Fruit fly (Drosophila melanogaster) whole organism, prepupa: ENCODE measurements around the gene Vps26.

ENCODE experiments used
- CG10631 ChIP-seq: fragments of 200-800 bp; sonication (Bioruptor generic); optimal IDR thresholded peaks from 2 replicates; lab custom pipeline; 2016; ENCODE audit warnings: missing biosample characterization, missing genetic modification characterization
- CG10669 ChIP-seq: fragments of 200-800 bp; sonication (Bioruptor generic); optimal IDR thresholded peaks from 3 replicates; lab custom pipeline; 2018; ENCODE audit warnings: missing biosample characterization, mild to moderate bottlenecking, missing genetic modification characterization, moderate library complexity
- CG11294 ChIP-seq: fragments of 200-800 bp; sonication (Bioruptor generic); IDR thresholded peaks from 2 replicates; pipeline ENCODE4 v1.3.6; 2022; ENCODE audit warnings: missing biosample characterization, missing genetic modification characterization
- CG11762 ChIP-seq: fragments of 200-800 bp; sonication (Bioruptor generic); optimal IDR thresholded peaks from 3 replicates; lab custom pipeline; 2016; ENCODE audit warnings: missing biosample characterization, missing genetic modification characterization; ENCODE audit not compliant: insufficient read depth
- CG1621 ChIP-seq: fragments of 200-800 bp; sonication (Bioruptor generic); optimal IDR thresholded peaks from 3 replicates; lab custom pipeline; 2018; ENCODE audit warnings: missing biosample characterization, mild to moderate bottlenecking, missing genetic modification characterization
- CG16779 ChIP-seq: fragments of 200-800 bp; sonication (Bioruptor generic); optimal IDR thresholded peaks from 3 replicates; lab custom pipeline; 2017; ENCODE audit warnings: missing biosample characterization, mild to moderate bottlenecking, missing genetic modification characterization
- CG3032 ChIP-seq: fragments of 200-800 bp; optimal IDR thresholded peaks from 2 replicates; lab custom pipeline; 2019; ENCODE audit warnings: missing biosample characterization, mild to moderate bottlenecking, missing genetic modification characterization, moderate library complexity
- CG31627 ChIP-seq: fragments of 200-800 bp; sonication (Bioruptor generic); optimal IDR thresholded peaks from 3 replicates; lab custom pipeline; 2016; ENCODE audit warnings: missing biosample characterization, missing genetic modification characterization
- CG32006 ChIP-seq: fragments of 200-800 bp; sonication (Bioruptor generic); optimal IDR thresholded peaks from 3 replicates; lab custom pipeline; 2017; ENCODE audit warnings: missing biosample characterization, mild to moderate bottlenecking, missing genetic modification characterization
- CG34406 ChIP-seq: fragments of 200-800 bp; sonication (Bioruptor generic); optimal IDR thresholded peaks from 3 replicates; lab custom pipeline; 2016; ENCODE audit warnings: missing biosample characterization, missing genetic modification characterization
- CG4318 ChIP-seq: fragments of 200-800 bp; sonication (Bioruptor generic); optimal IDR thresholded peaks from 3 replicates; lab custom pipeline; 2017; ENCODE audit warnings: missing biosample characterization, mild to moderate bottlenecking, missing genetic modification characterization
- CG6163 ChIP-seq: fragments of 200-800 bp; sonication (Bioruptor generic); IDR thresholded peaks from 3 replicates; pipeline ENCODE4 v1.3.6; 2022; ENCODE audit warnings: missing biosample characterization, missing genetic modification characterization
- CG6276 ChIP-seq: fragments of 200-800 bp; sonication (Bioruptor generic); optimal IDR thresholded peaks from 2 replicates; lab custom pipeline; 2017; ENCODE audit warnings: missing biosample characterization, mild to moderate bottlenecking, missing genetic modification characterization
- CG6792 ChIP-seq: fragments of 200-800 bp; sonication (Bioruptor generic); optimal IDR thresholded peaks from 3 replicates; lab custom pipeline; 2016; ENCODE audit warnings: missing biosample characterization, missing genetic modification characterization
- CG6808 ChIP-seq: fragments of 200-800 bp; sonication (Bioruptor generic); optimal IDR thresholded peaks from 3 replicates; lab custom pipeline; 2017; ENCODE audit warnings: missing biosample characterization, missing genetic modification characterization, mild to moderate bottlenecking, moderate library complexity, missing genetic modification reagents
- CG6854 ChIP-seq: fragments of 200-800 bp; sonication (Bioruptor generic); optimal IDR thresholded peaks from 2 replicates; lab custom pipeline; 2017; ENCODE audit warnings: missing biosample characterization, mild to moderate bottlenecking, missing genetic modification characterization
- CG7368 ChIP-seq: fragments of 200-800 bp; sonication (Bioruptor generic); optimal IDR thresholded peaks from 3 replicates; lab custom pipeline; 2016; ENCODE audit warnings: missing biosample characterization, missing genetic modification characterization
- CG8119 ChIP-seq: fragments of 200-800 bp; sonication (Bioruptor generic); IDR thresholded peaks from 3 replicates; pipeline ENCODE4 v1.3.6; 2022; ENCODE audit warnings: missing biosample characterization, missing genetic modification characterization
- CG8632 ChIP-seq: fragments of 200-800 bp; sonication (Bioruptor generic); optimal IDR thresholded peaks from 3 replicates; lab custom pipeline; 2016; ENCODE audit warnings: missing biosample characterization, missing genetic modification characterization
- CG9139 ChIP-seq: fragments of 200-800 bp; sonication (Bioruptor generic); optimal IDR thresholded peaks from 3 replicates; lab custom pipeline; 2017; ENCODE audit warnings: missing biosample characterization, mild to moderate bottlenecking, missing genetic modification characterization
- Eip75B ChIP-seq: fragments of 200-800 bp; sonication (Bioruptor generic); optimal IDR thresholded peaks from 3 replicates; lab custom pipeline; 2016; ENCODE audit warnings: missing biosample characterization, missing genetic modification characterization
- Eip78C ChIP-seq: fragments of 200-800 bp; sonication (Bioruptor generic); peaks from one replicate; lab custom pipeline; 2016; ENCODE audit warnings: missing biosample characterization, missing genetic modification characterization
- Eip93F ChIP-seq: fragments of 200-800 bp; sonication (Bioruptor generic); optimal IDR thresholded peaks from 2 replicates; lab custom pipeline; 2016; ENCODE audit warnings: missing biosample characterization, mild to moderate bottlenecking, missing genetic modification characterization
- Ets21C ChIP-seq: fragments of 200-800 bp; sonication (Bioruptor generic); optimal IDR thresholded peaks from 3 replicates; lab custom pipeline; 2016; ENCODE audit warnings: missing biosample characterization, missing genetic modification characterization
- Gug ChIP-seq: fragments of 200-800 bp; sonication (Bioruptor generic); IDR thresholded peaks from 2 replicates; pipeline ENCODE4 v1.3.6; 2022; ENCODE audit warnings: missing biosample characterization, missing genetic modification characterization
- Hr39 ChIP-seq: fragments of 200-800 bp; sonication (Bioruptor generic); optimal IDR thresholded peaks from 2 replicates; lab custom pipeline; 2016; ENCODE audit warnings: missing biosample characterization, missing genetic modification characterization
- Hr4 ChIP-seq: fragments of 200-800 bp; sonication (Bioruptor generic); optimal IDR thresholded peaks from 3 replicates; lab custom pipeline; 2016; ENCODE audit warnings: missing biosample characterization, missing genetic modification characterization
- Lpt ChIP-seq: fragments of 200-800 bp; sonication (Bioruptor generic); optimal IDR thresholded peaks from 3 replicates; lab custom pipeline; 2016; ENCODE audit warnings: missing biosample characterization, missing genetic modification characterization
- OdsH ChIP-seq: fragments of 200-800 bp; sonication (Bioruptor generic); optimal IDR thresholded peaks from 3 replicates; lab custom pipeline; 2016; ENCODE audit warnings: missing biosample characterization, missing genetic modification characterization
- Smox ChIP-seq: fragments of 200-800 bp; sonication (Bioruptor generic); optimal IDR thresholded peaks from 3 replicates; lab custom pipeline; 2016; ENCODE audit warnings: missing biosample characterization, missing genetic modification characterization
- Sox102F ChIP-seq: fragments of 200-800 bp; sonication (Bioruptor generic); optimal IDR thresholded peaks from 2 replicates; lab custom pipeline; 2016; ENCODE audit warnings: missing biosample characterization, mild to moderate bottlenecking, missing genetic modification characterization
- Sox14 ChIP-seq: fragments of 200-800 bp; sonication (Bioruptor generic); optimal IDR thresholded peaks from 3 replicates; lab custom pipeline; 2016; ENCODE audit warnings: missing biosample characterization, missing genetic modification characterization
- Sox15 ChIP-seq: fragments of 200-800 bp; sonication (Bioruptor generic); optimal IDR thresholded peaks from 3 replicates; lab custom pipeline; 2016; ENCODE audit warnings: missing biosample characterization, missing genetic modification characterization
- achi ChIP-seq: fragments of 200-800 bp; sonication (Bioruptor generic); optimal IDR thresholded peaks from 3 replicates; lab custom pipeline; 2016; ENCODE audit warnings: missing biosample characterization, missing genetic modification characterization
- cyc ChIP-seq: fragments of 200-800 bp; sonication (Bioruptor generic); optimal IDR thresholded peaks from 3 replicates; lab custom pipeline; 2016; ENCODE audit warnings: missing biosample characterization, missing genetic modification characterization
- dac ChIP-seq: fragments of 200-800 bp; sonication (Bioruptor generic); optimal IDR thresholded peaks from 2 replicates; lab custom pipeline; 2017; ENCODE audit warnings: missing biosample characterization, mild to moderate bottlenecking, missing genetic modification characterization
- dsx ChIP-seq: fragments of 200-800 bp; optimal IDR thresholded peaks from 3 replicates; lab custom pipeline; 2019; ENCODE audit warnings: missing biosample characterization, mild to moderate bottlenecking, missing genetic modification characterization, moderate library complexity; ENCODE audit not compliant: poor library complexity, severe bottlenecking
- eg ChIP-seq: fragments of 200-800 bp; sonication (Bioruptor generic); IDR thresholded peaks from 3 replicates; pipeline ENCODE4 v1.3.6; 2022; ENCODE audit warnings: missing biosample characterization, missing genetic modification characterization
- esn ChIP-seq: fragments of 200-800 bp; sonication (Bioruptor generic); optimal IDR thresholded peaks from 2 replicates; lab custom pipeline; 2016; ENCODE audit warnings: missing biosample characterization, mild to moderate bottlenecking, missing genetic modification characterization, moderate library complexity
- fd59A ChIP-seq: fragments of 200-800 bp; sonication (Bioruptor generic); optimal IDR thresholded peaks from 2 replicates; lab custom pipeline; 2017; ENCODE audit warnings: missing biosample characterization, mild to moderate bottlenecking, missing genetic modification characterization, missing genetic modification reagents
- fd85E ChIP-seq: fragments of 200-800 bp; sonication (Bioruptor generic); optimal IDR thresholded peaks from 3 replicates; lab custom pipeline; 2016; ENCODE audit warnings: missing biosample characterization, missing genetic modification characterization
- fkh ChIP-seq: fragments of 200-800 bp; sonication (Bioruptor generic); optimal IDR thresholded peaks from 3 replicates; lab custom pipeline; 2017; ENCODE audit warnings: missing biosample characterization, mild to moderate bottlenecking, missing genetic modification characterization, moderate library complexity
- lz ChIP-seq: fragments of 200-800 bp; sonication (Bioruptor generic); optimal IDR thresholded peaks from 3 replicates; lab custom pipeline; 2016; ENCODE audit warnings: missing biosample characterization, missing genetic modification characterization
- net ChIP-seq: fragments of 200-800 bp; sonication (Bioruptor generic); optimal IDR thresholded peaks from 3 replicates; lab custom pipeline; 2016; ENCODE audit warnings: missing biosample characterization, missing genetic modification characterization
- pdm3 ChIP-seq: fragments of 200-800 bp; sonication (Bioruptor generic); optimal IDR thresholded peaks from 3 replicates; lab custom pipeline; 2016; ENCODE audit warnings: missing biosample characterization, missing genetic modification characterization
- salr ChIP-seq, 2 experiments: fragments of 200-800 bp; sonication (Bioruptor generic); optimal IDR thresholded peaks; 3 replicates each; lab custom pipeline; 2016 to 2018; ENCODE audit warnings: missing biosample characterization in 2 of 2, missing genetic modification characterization in 2 of 2, mild to moderate bottlenecking in 1 of 2
- spab ChIP-seq: fragments of 200-800 bp; sonication (Bioruptor generic); optimal IDR thresholded peaks from 2 replicates; lab custom pipeline; 2017; ENCODE audit warnings: missing biosample characterization, mild to moderate bottlenecking, missing genetic modification characterization, missing genetic modification reagents
- ss ChIP-seq, 2 experiments: fragments of 200-800 bp; sonication (Bioruptor generic); optimal IDR thresholded peaks; 2 replicates in 1 of 2; 3 replicates in 1 of 2; lab custom pipeline; 2017 to 2018; ENCODE audit warnings: mild to moderate bottlenecking in 2 of 2, missing biosample characterization in 2 of 2, missing genetic modification characterization in 2 of 2, moderate library complexity in 1 of 2
- svp ChIP-seq: fragments of 200-800 bp; sonication (Bioruptor generic); peaks from one replicate; lab custom pipeline; 2016; ENCODE audit warnings: missing biosample characterization, missing genetic modification characterization
- vri ChIP-seq: fragments of 200-800 bp; sonication (Bioruptor generic); optimal IDR thresholded peaks from 3 replicates; lab custom pipeline; 2016; ENCODE audit warnings: missing biosample characterization, mild to moderate bottlenecking, missing genetic modification characterization

The Vps26 gene

DNA sequence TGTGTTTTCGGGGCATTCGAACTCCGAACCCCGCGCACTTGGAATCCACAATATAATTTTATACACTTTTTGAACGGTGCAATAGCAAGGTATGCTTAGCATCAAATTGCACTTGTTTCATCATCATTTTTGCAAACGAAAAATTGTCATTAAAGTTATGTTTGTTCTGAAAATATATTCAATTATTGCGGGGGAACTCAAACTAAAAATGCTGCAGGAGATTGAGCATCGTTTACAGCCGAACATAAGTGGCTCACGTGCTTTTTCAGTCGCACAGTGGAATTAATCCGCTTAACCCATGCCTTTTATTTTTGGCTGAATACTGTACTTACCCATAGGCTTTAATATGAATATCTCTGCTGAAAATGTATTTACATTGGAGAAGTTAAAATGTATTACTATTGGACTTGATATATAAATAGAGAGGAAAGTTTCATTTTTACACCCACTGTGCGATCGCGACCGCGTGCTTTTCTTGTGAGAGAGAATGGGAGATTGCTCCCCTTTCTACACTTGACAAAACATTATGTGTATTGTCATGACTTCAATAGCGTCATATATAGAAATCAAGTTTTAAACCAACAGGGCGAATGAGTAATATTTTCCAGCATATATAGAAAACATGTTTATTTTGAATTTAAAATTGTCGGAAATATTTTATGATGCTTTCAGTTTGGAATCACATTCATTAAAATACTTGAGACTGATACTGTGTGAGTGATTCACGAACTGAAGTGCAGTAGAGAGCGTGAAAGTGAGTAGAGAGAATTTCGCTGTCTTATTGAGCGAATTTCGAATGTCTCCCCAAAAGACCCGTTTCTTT is 43.0 kb upstream of the Vps26 start:
- TF ChIP-seq CG1621 (tag; lab: Kevin White, UChicago) = peak; percentile 98
- peak; percentile 98 for TF ChIP-seq Sox102F (GFP tag; lab: Kevin White, UChicago)
- peak; percentile 93 to 97 for TF ChIP-seq ss (GFP tag; optimal IDR thresholded peaks at IDR 0.05; lab: Kevin White, UChicago)
- peak; percentile 95 for TF ChIP-seq dac
- TF ChIP-seq CG6808 (GFP tag; lab: Kevin White, UChicago) = peak; percentile 94
- TF ChIP-seq Lpt (GFP tag; lab: Kevin White, UChicago) = peak; percentile 98
- TF ChIP-seq Eip75B = peak; percentile 99
- TF ChIP-seq CG6276 (GFP tag; lab: Kevin White, UChicago) = peak; percentile 98
- TF ChIP-seq fd85E (GFP tag; lab: Kevin White, UChicago) = peak; percentile 93
- peak; percentile 98 for TF ChIP-seq CG7368
- peak; percentile 98 for TF ChIP-seq Hr39 (GFP tag; lab: Kevin White, UChicago)
- peak; percentile 97 to 98 for TF ChIP-seq salr (GFP tag; optimal IDR thresholded peaks at IDR 0.05; lab: Kevin White, UChicago)
- peak; percentile 97 for TF ChIP-seq Gug (GFP tag; lab: Robert Waterston, UW)
- TF ChIP-seq CG11762 = peak; percentile 98
- TF ChIP-seq CG11294 (GFP tag; lab: Robert Waterston, UW) = peak; percentile 98
- TF ChIP-seq CG34406 = peak; percentile 97
- TF ChIP-seq dsx (GFP tag; lab: Kevin White, UChicago) = peak; percentile 96
- peak; percentile 98 for TF ChIP-seq achi (GFP tag; lab: Kevin White, UChicago)
- TF ChIP-seq OdsH (GFP tag; lab: Kevin White, UChicago) = peak; percentile 98
- TF ChIP-seq fd59A (GFP tag; lab: Kevin White, UChicago) = peak; percentile 92
- TF ChIP-seq Eip78C (GFP tag; lab: Kevin White, UChicago) = peak; percentile 99
- peak; percentile 98 for TF ChIP-seq CG8119
- peak; percentile 94 for TF ChIP-seq spab (GFP tag; lab: Kevin White, UChicago)
- TF ChIP-seq CG9139 = peak; percentile 95
- TF ChIP-seq pdm3 = peak; percentile 99
- peak; percentile 99 for TF ChIP-seq net (GFP tag; lab: Kevin White, UChicago)
- TF ChIP-seq Smox (GFP tag; lab: Kevin White, UChicago) = peak; percentile 98
- TF ChIP-seq CG8632 (GFP tag; lab: Kevin White, UChicago) = peak; percentile 98
- peak; percentile 99 for TF ChIP-seq lz (GFP tag; lab: Kevin White, UChicago)
- peak; percentile 98 for TF ChIP-seq CG31627 (GFP tag; lab: Kevin White, UChicago)
- TF ChIP-seq CG4318 (GFP tag; lab: Kevin White, UChicago) = peak; percentile 96
- TF ChIP-seq svp = peak; percentile 99
- TF ChIP-seq Sox14 (GFP tag; lab: Kevin White, UChicago) = peak; percentile 99
- peak; percentile 97 for TF ChIP-seq CG3032
- peak; percentile 88 for TF ChIP-seq fkh
- TF ChIP-seq Sox15 (GFP tag; lab: Kevin White, UChicago) = peak; percentile 93
- peak; percentile 94 for TF ChIP-seq CG6854 (GFP tag; lab: Kevin White, UChicago)
- peak; percentile 99 for TF ChIP-seq Hr4 (GFP tag; lab: Kevin White, UChicago)
- peak; percentile 97 for TF ChIP-seq Ets21C (GFP tag; lab: Kevin White, UChicago)
- peak; percentile 98 for TF ChIP-seq CG32006 (GFP tag; lab: Kevin White, UChicago)
- peak; percentile 99 for TF ChIP-seq eg (GFP tag; lab: Robert Waterston, UW)
- peak; percentile 99 for TF ChIP-seq esn (GFP tag; lab: Kevin White, UChicago)
- TF ChIP-seq Eip93F (GFP tag; lab: Kevin White, UChicago) = peak; percentile 96
- TF ChIP-seq CG16779 (tag; lab: Kevin White, UChicago) = peak; percentile 96
- peak; percentile 97 for TF ChIP-seq CG6792 (GFP tag; lab: Kevin White, UChicago)
- peak; percentile 98 for TF ChIP-seq CG10631
- peak; percentile 98 for TF ChIP-seq cyc
- peak; percentile 98 for TF ChIP-seq CG10669 (GFP tag; lab: Kevin White, UChicago)
- peak; percentile 99 for TF ChIP-seq CG6163 (GFP tag; lab: Robert Waterston, UW)
- peak; percentile 97 for TF ChIP-seq vri (GFP tag; lab: Kevin White, UChicago)
